Worm (Caenorhabditis elegans): ENCODE measurements around the gene ZK180.8.

The ZK180.8 gene

ce11 chrIV:4524943-4525342 is 13.4 kb upstream of the ZK180.8 start, which contains the start of gene ZK180.6:
ZK180.6 (minus strand) TSS chrIV:4525043.
- TF ChIP-seq ceh-36 (tag; optimal IDR thresholded peaks at IDR 0.05) (no peak), scrt-1 (GFP tag; IDR thresholded peaks at IDR 0.05) (no peak), F13C5.2 (tag; optimal IDR thresholded peaks at IDR 0.05) (no peak), hnd-1 (tag; optimal IDR thresholded peaks at IDR 0.05) (no peak), ama-1 (optimal IDR thresholded peaks at IDR 0.05) (no peak), tra-4 (tag; optimal IDR thresholded peaks at IDR 0.05) (no peak), hmbx-1 (tag; optimal IDR thresholded peaks at IDR 0.05) (no peak), tbx-37 (GFP tag; conservative IDR thresholded peaks at IDR 0.05) (no peak), ceh-13 (GFP tag; optimal IDR thresholded peaks at IDR 0.05) (no peak), pes-1 (GFP tag; IDR thresholded peaks at IDR 0.05) (no peak), sea-1 (GFP tag; conservative IDR thresholded peaks at IDR 0.05) (no peak), aly-1 (tag; optimal IDR thresholded peaks at IDR 0.05) (no peak), ets-7 (tag; optimal IDR thresholded peaks at IDR 0.05) (no peak), B0310.2 (tag; optimal IDR thresholded peaks at IDR 0.05) (no peak), flt-1 (GFP tag; IDR thresholded peaks at IDR 0.05) (no peak), tbx-11 (GFP tag; IDR thresholded peaks at IDR 0.05) (no peak), hmg-4 (GFP tag; optimal IDR thresholded peaks at IDR 0.05) (no peak)

ce11 chrIV:4523461-4523860 is 11.9 kb upstream of the ZK180.8 start:
- TF ChIP-seq B0310.2 (tag; optimal IDR thresholded peaks at IDR 0.05) = no peak
- no peak for TF ChIP-seq F13C5.2 (tag; optimal IDR thresholded peaks at IDR 0.05)
- no peak for TF ChIP-seq tbx-11 (GFP tag; IDR thresholded peaks at IDR 0.05)
- TF ChIP-seq flt-1 (GFP tag; IDR thresholded peaks at IDR 0.05) = no peak
- TF ChIP-seq sea-1 (GFP tag; conservative IDR thresholded peaks at IDR 0.05) = no peak
- no peak for TF ChIP-seq hmbx-1 (tag; optimal IDR thresholded peaks at IDR 0.05)
- no peak for TF ChIP-seq ceh-13 (GFP tag; optimal IDR thresholded peaks at IDR 0.05)
- TF ChIP-seq hnd-1 (tag; optimal IDR thresholded peaks at IDR 0.05) = no peak
- TF ChIP-seq ama-1 (optimal IDR thresholded peaks at IDR 0.05) = no peak

ce11 chrIV:4519714-4520113 is 8.2 kb upstream of the ZK180.8 start:
- TF ChIP-seq tbx-11 (GFP tag; IDR thresholded peaks at IDR 0.05) (no peak), scrt-1 (GFP tag; IDR thresholded peaks at IDR 0.05) (no peak), flt-1 (GFP tag; IDR thresholded peaks at IDR 0.05) (no peak), ama-1 (optimal IDR thresholded peaks at IDR 0.05) (no peak), ceh-13 (GFP tag; optimal IDR thresholded peaks at IDR 0.05) (no peak), B0310.2 (tag; optimal IDR thresholded peaks at IDR 0.05) (no peak), pes-1 (GFP tag; IDR thresholded peaks at IDR 0.05) (no peak), ets-7 (tag; optimal IDR thresholded peaks at IDR 0.05) (no peak), hmbx-1 (tag; optimal IDR thresholded peaks at IDR 0.05) (no peak), tbx-37 (GFP tag; conservative IDR thresholded peaks at IDR 0.05) (no peak), ceh-36 (tag; optimal IDR thresholded peaks at IDR 0.05) (no peak), hmg-4 (GFP tag; optimal IDR thresholded peaks at IDR 0.05) (no peak), aly-1 (tag; optimal IDR thresholded peaks at IDR 0.05) (no peak)

- TF ChIP-seq sea-1 (GFP tag; conservative IDR thresholded peaks at IDR 0.05) (no peak), hmg-4 (GFP tag; optimal IDR thresholded peaks at IDR 0.05) (peak; percentile 10)
These were observed 6.6 kb upstream of the ZK180.8 start for ce11 chrIV:4518111-4518510.

ce11 chrIV:4517066-4517465 is 5.5 kb upstream of the ZK180.8 start, which contains the start of gene ZK180.5:
ZK180.5 (minus strand) TSS chrIV:4517166.
- TF ChIP-seq sea-1 (GFP tag; conservative IDR thresholded peaks at IDR 0.05) = no peak
- TF ChIP-seq tbx-37 (GFP tag; conservative IDR thresholded peaks at IDR 0.05) = no peak
- TF ChIP-seq tra-4 (tag; optimal IDR thresholded peaks at IDR 0.05) = no peak
- no peak for TF ChIP-seq scrt-1 (GFP tag; IDR thresholded peaks at IDR 0.05)
- TF ChIP-seq B0310.2 (tag; optimal IDR thresholded peaks at IDR 0.05) = no peak
- TF ChIP-seq ceh-13 (GFP tag; optimal IDR thresholded peaks at IDR 0.05) = no peak
- TF ChIP-seq hmg-4 (GFP tag; optimal IDR thresholded peaks at IDR 0.05) = no peak
- no peak for TF ChIP-seq F13C5.2 (tag; optimal IDR thresholded peaks at IDR 0.05)
- TF ChIP-seq hnd-1 (tag; optimal IDR thresholded peaks at IDR 0.05) = no peak
- TF ChIP-seq flt-1 (GFP tag; IDR thresholded peaks at IDR 0.05) = no peak
- TF ChIP-seq hmbx-1 (tag; optimal IDR thresholded peaks at IDR 0.05) = no peak
- TF ChIP-seq aly-1 (tag; optimal IDR thresholded peaks at IDR 0.05) = no peak
- TF ChIP-seq tbx-11 (GFP tag; IDR thresholded peaks at IDR 0.05) = no peak
- TF ChIP-seq pes-1 (GFP tag; IDR thresholded peaks at IDR 0.05) = no peak
- no peak for TF ChIP-seq ets-7 (tag; optimal IDR thresholded peaks at IDR 0.05)

- TF ChIP-seq B0310.2 (tag; optimal IDR thresholded peaks at IDR 0.05) = no peak
- no peak for TF ChIP-seq ets-7 (tag; optimal IDR thresholded peaks at IDR 0.05)
- no peak for TF ChIP-seq tbx-37 (GFP tag; conservative IDR thresholded peaks at IDR 0.05)
- TF ChIP-seq ama-1 (optimal IDR thresholded peaks at IDR 0.05) = no peak
- no peak for TF ChIP-seq F13C5.2 (tag; optimal IDR thresholded peaks at IDR 0.05)
- TF ChIP-seq scrt-1 (GFP tag; IDR thresholded peaks at IDR 0.05) = no peak
- no peak for TF ChIP-seq hmbx-1 (tag; optimal IDR thresholded peaks at IDR 0.05)
These were observed 5.0 kb upstream of the ZK180.8 start for ce11 chrIV:4516478-4516877.

- TF ChIP-seq ceh-13 (GFP tag; optimal IDR thresholded peaks at IDR 0.05) (no peak), aly-1 (tag; optimal IDR thresholded peaks at IDR 0.05) (no peak), F13C5.2 (tag; optimal IDR thresholded peaks at IDR 0.05) (peak; percentile 6), tbx-37 (GFP tag; conservative IDR thresholded peaks at IDR 0.05) (0 out of 2 replicates have a peak, but pooled peaks have one; percentile 15), ceh-36 (tag; optimal IDR thresholded peaks at IDR 0.05) (no peak), scrt-1 (GFP tag; IDR thresholded peaks at IDR 0.05) (no peak), hmg-4 (GFP tag; optimal IDR thresholded peaks at IDR 0.05) (peak; percentile 46), sea-1 (GFP tag; conservative IDR thresholded peaks at IDR 0.05) (no peak), hnd-1 (tag; optimal IDR thresholded peaks at IDR 0.05) (no peak), tra-4 (tag; optimal IDR thresholded peaks at IDR 0.05) (no peak), pes-1 (GFP tag; IDR thresholded peaks at IDR 0.05) (no peak), flt-1 (GFP tag; IDR thresholded peaks at IDR 0.05) (peak; percentile 35; the same call in 1 of the 2 replicates), ama-1 (optimal IDR thresholded peaks at IDR 0.05) (no peak), ets-7 (tag; optimal IDR thresholded peaks at IDR 0.05) (no peak), tbx-11 (GFP tag; IDR thresholded peaks at IDR 0.05) (no peak), B0310.2 (tag; optimal IDR thresholded peaks at IDR 0.05) (no peak), hmbx-1 (tag; optimal IDR thresholded peaks at IDR 0.05) (no peak)
These were observed 1.8 kb upstream of the ZK180.8 start, which contains the start of gene sar-1 for ce11 chrIV:4513269-4513819. sar-1 (minus strand) TSS chrIV:4513319.

Measured in whole organism, early embryonic.